Worm (Caenorhabditis elegans) whole organism, mixed stage, embryonic: ENCODE data around the gene clec-266.

Experiments
- M03D4.4 ChIP-seq: sonication (generic microtip); optimal IDR thresholded peaks from 2 replicates; lab custom pipeline; 2017; ENCODE audit warnings: mild to moderate bottlenecking, missing genetic modification characterization, missing compliant biosample characterization
- ces-1 ChIP-seq: fragments of 150-350 bp; optimal IDR thresholded peaks from 2 replicates; lab custom pipeline; 2014; ENCODE audit warnings: missing biosample characterization, missing genetic modification reagents, missing genetic modification characterization
- drap-1 ChIP-seq: fragments of 200-800 bp; sonication (Bioruptor generic); optimal IDR thresholded peaks from 3 replicates; lab custom pipeline; 2018; ENCODE audit warnings: mild to moderate bottlenecking, missing genetic modification characterization, missing compliant biosample characterization
- elt-3 ChIP-seq: fragments of 150-350 bp; optimal IDR thresholded peaks from 2 replicates; lab custom pipeline; 2014; ENCODE audit warnings: missing biosample characterization, missing genetic modification characterization
- ham-2 ChIP-seq: fragments of 200-800 bp; sonication (Bioruptor generic); optimal IDR thresholded peaks from 2 replicates; lab custom pipeline; 2018; ENCODE audit warnings: mild to moderate bottlenecking, missing genetic modification characterization, missing compliant biosample characterization
- lin-32 ChIP-seq: fragments of 200-800 bp; sonication (Bioruptor generic); optimal IDR thresholded peaks from 2 replicates; lab custom pipeline; 2018; ENCODE audit warnings: mild to moderate bottlenecking, missing genetic modification characterization, missing compliant biosample characterization
- mep-1 ChIP-seq: fragments of 150-350 bp; optimal IDR thresholded peaks from 2 replicates; lab custom pipeline; 2017; ENCODE audit warnings: missing biosample characterization, missing genetic modification reagents, missing genetic modification characterization, inconsistent platforms
- unc-120 ChIP-seq: sonication (generic microtip); optimal IDR thresholded peaks from 2 replicates; lab custom pipeline; 2017; ENCODE audit warnings: missing genetic modification characterization, missing compliant biosample characterization; ENCODE audit not compliant: poor library complexity, severe bottlenecking
- unc-62 ChIP-seq: fragments of 150-350 bp; optimal IDR thresholded peaks from 2 replicates; lab custom pipeline; 2014; ENCODE audit warnings: missing biosample characterization, missing genetic modification reagents, missing genetic modification characterization

clec-266 gene

ce11 chrX:6569624-6570023, 53.1 kb downstream of the clec-266 start, which contains the start of gene dop-3:
Gene dop-3 (minus strand): TSS chrX:6569724.
- TF ChIP-seq ham-2 (GFP tag; lab: Kevin White, UChicago) = no peak
- TF ChIP-seq mep-1 (tag; lab: Kevin White, UChicago) = no peak
- TF ChIP-seq unc-62 (GFP tag; lab: Kevin White, UChicago) = no peak
- TF ChIP-seq unc-120 (tag; lab: Kevin White, UChicago) = no peak
- no peak for TF ChIP-seq M03D4.4 (tag; lab: Kevin White, UChicago)
- TF ChIP-seq ces-1 (GFP tag; lab: Kevin White, UChicago) = no peak
- TF ChIP-seq drap-1 (GFP tag; lab: Kevin White, UChicago) = no peak
- TF ChIP-seq lin-32 (GFP tag; lab: Kevin White, UChicago) = no peak
- TF ChIP-seq elt-3 (tag; lab: Kevin White, UChicago) = no peak
